Worm (Caenorhabditis elegans) whole organism, L1 larva: ENCODE measurements around the gene ZK686.1.

Source experiments
- C16A3.4 ChIP-seq: fragments of 150-350 bp; optimal IDR thresholded peaks from 2 replicates; lab custom pipeline; 2014; ENCODE audit warnings: missing biosample characterization, missing genetic modification characterization
- ceh-82 ChIP-seq, 3 experiments: fragments of 150-350 bp in 1 of 3; sonication (generic microtip) in 2 of 3; optimal IDR thresholded peaks; 2 replicates each; lab custom pipeline; 2014 to 2017; ENCODE audit warnings: missing biosample characterization in 3 of 3, missing genetic modification characterization in 3 of 3
- lin-15B ChIP-seq: fragments of 150-350 bp; sonication (generic microtip); optimal IDR thresholded peaks from 3 replicates; lab custom pipeline; 2014; ENCODE audit warnings: missing biosample characterization, missing genetic modification characterization
- lin-35 ChIP-seq, 2 experiments: fragments of 150-350 bp; optimal IDR thresholded peaks; 2 replicates each; lab custom pipeline; 2014; ENCODE audit warnings: missing biosample characterization in 2 of 2, missing genetic modification characterization in 2 of 2, missing genetic modification reagents in 2 of 2
- lin-39 ChIP-seq: fragments of 150-350 bp; optimal IDR thresholded peaks from 2 replicates; lab custom pipeline; 2014; ENCODE audit warnings: missing biosample characterization, missing genetic modification reagents, missing genetic modification characterization
- mep-1 ChIP-seq: fragments of 150-350 bp; optimal IDR thresholded peaks from 2 replicates; lab custom pipeline; 2014; ENCODE audit warnings: missing biosample characterization, missing genetic modification characterization
- nhr-12 ChIP-seq: sonication (generic microtip); optimal IDR thresholded peaks from 2 replicates; lab custom pipeline; 2017; ENCODE audit warnings: missing biosample characterization, missing genetic modification characterization
- nhr-85 ChIP-seq: sonication (generic microtip); peaks from one replicate; lab custom pipeline; 2016; ENCODE audit warnings: missing genetic modification characterization, inconsistent platforms, missing compliant biosample characterization
- zag-1 ChIP-seq: fragments of 150-350 bp; optimal IDR thresholded peaks from 2 replicates; lab custom pipeline; 2014; ENCODE audit warnings: missing biosample characterization, missing genetic modification characterization
- ztf-4 ChIP-seq: fragments of 150-350 bp; optimal IDR thresholded peaks from 2 replicates; lab custom pipeline; 2014; ENCODE audit warnings: missing biosample characterization, missing genetic modification characterization

DNA sequence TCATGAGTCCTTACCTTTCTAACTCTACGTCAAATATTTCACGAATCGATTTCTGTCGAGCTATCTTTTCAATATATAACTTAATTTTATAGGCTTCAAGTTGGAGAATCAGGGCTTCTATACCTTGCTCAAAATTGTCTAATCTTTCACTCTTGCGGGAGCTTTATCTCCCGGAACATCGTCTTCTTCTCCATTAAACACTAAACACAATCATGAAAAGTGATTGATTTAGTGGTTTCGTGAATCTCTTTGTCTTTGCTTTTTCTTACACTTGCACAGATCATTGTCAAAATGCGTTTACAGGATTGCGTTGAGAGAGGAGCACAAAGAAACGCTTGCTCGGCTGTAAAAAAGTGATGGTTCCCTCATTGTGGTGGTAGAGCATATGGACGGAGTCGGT is 15.5 kb downstream of the ZK686.1 start:
- TF ChIP-seq mep-1 (tag; lab: Kevin White, UChicago) (no peak), lin-15B (tag; lab: Kevin White, UChicago) (no peak), lin-39 (tag; lab: Kevin White, UChicago) (no peak), ceh-82 (tag; optimal IDR thresholded peaks at IDR 0.05; lab: Kevin White, UChicago) (no peak), ztf-4 (no peak), C16A3.4 (no peak), nhr-12 (tag; lab: Kevin White, UChicago) (no peak), nhr-85 (tag; lab: Kevin White, UChicago) (no peak), lin-35 (GFP tag; optimal IDR thresholded peaks at IDR 0.05; lab: Kevin White, UChicago) (no peak), zag-1 (tag; lab: Kevin White, UChicago) (no peak)
